Worm (Caenorhabditis elegans) whole organism, young adult: ENCODE measurements around the gene H10E21.5.

Experiments used
- B0261.1 ChIP-seq: sonication (generic microtip); optimal IDR thresholded peaks from 2 replicates; lab custom pipeline; 2016; ENCODE audit warnings: mild to moderate bottlenecking, missing genetic modification characterization, moderate library complexity, missing compliant biosample characterization
- D2030.7 ChIP-seq: fragments of 200-800 bp; sonication (Bioruptor generic); IDR thresholded peaks from 2 replicates; pipeline ENCODE4 v1.3.6; 2022; ENCODE audit warnings: missing genetic modification reagents, missing genetic modification characterization, missing compliant biosample characterization
- F23B12.7 ChIP-seq: sonication (generic microtip); optimal IDR thresholded peaks from 2 replicates; lab custom pipeline; 2017; ENCODE audit warnings: missing genetic modification characterization, mild to moderate bottlenecking, missing compliant biosample characterization, antibody characterized with exemption, moderate library complexity; ENCODE audit not compliant: insufficient read depth
- F55B11.4 ChIP-seq: sonication (generic microtip); optimal IDR thresholded peaks from 2 replicates; lab custom pipeline; 2016; ENCODE audit warnings: missing compliant biosample characterization, missing genetic modification characterization, borderline replicate concordance; ENCODE audit not compliant: insufficient read depth
- F57A8.1 ChIP-seq: fragments of 200-800 bp; sonication (Bioruptor generic); optimal IDR thresholded peaks from 2 replicates; lab custom pipeline; 2018; ENCODE audit warnings: mild to moderate bottlenecking, missing genetic modification characterization, moderate library complexity, missing compliant biosample characterization
- T26A5.8 ChIP-seq: sonication (generic microtip); optimal IDR thresholded peaks from 2 replicates; lab custom pipeline; 2016; ENCODE audit warnings: missing genetic modification characterization, missing compliant biosample characterization
- Y53F4B.3 ChIP-seq: fragments of 200-800 bp; sonication (Bioruptor generic); IDR thresholded peaks from 2 replicates; pipeline ENCODE4 v1.3.6; 2022; ENCODE audit warnings: missing genetic modification reagents, missing genetic modification characterization, missing compliant biosample characterization
- ZK185.1 ChIP-seq: sonication (generic microtip); optimal IDR thresholded peaks from 2 replicates; lab custom pipeline; 2016; ENCODE audit warnings: mild to moderate bottlenecking, missing genetic modification characterization, missing compliant biosample characterization; ENCODE audit not compliant: poor library complexity, severe bottlenecking
- akir-1 ChIP-seq: fragments of 200-800 bp; sonication (Bioruptor generic); optimal IDR thresholded peaks from 2 replicates; lab custom pipeline; 2018; ENCODE audit warnings: mild to moderate bottlenecking, missing genetic modification characterization, moderate library complexity, missing compliant biosample characterization
- ama-1 ChIP-seq, 3 experiments: fragments of 150-350 bp in 1 of 3; sonication (generic microtip) in 2 of 3; optimal IDR thresholded peaks; 2 replicates each; lab custom pipeline; 2014 to 2018; ENCODE audit warnings: missing biosample characterization in 2 of 3, missing genetic modification characterization in 2 of 3, missing genetic modification reagents in 2 of 3
- atf-7 ChIP-seq: sonication (generic microtip); optimal IDR thresholded peaks from 2 replicates; lab custom pipeline; 2017; ENCODE audit warnings: mild to moderate bottlenecking, missing genetic modification characterization, missing compliant biosample characterization
- attf-6 ChIP-seq: fragments of 200-800 bp; sonication (Bioruptor generic); IDR thresholded peaks from 2 replicates; pipeline ENCODE4 v1.3.6; 2022; ENCODE audit warnings: missing genetic modification reagents, missing genetic modification characterization, missing compliant biosample characterization
- bed-1 ChIP-seq: fragments of 200-800 bp; sonication (Bioruptor generic); IDR thresholded peaks from 2 replicates; pipeline ENCODE4 v1.3.6; 2022; ENCODE audit warnings: missing genetic modification reagents, missing genetic modification characterization, missing compliant biosample characterization
- bed-2 ChIP-seq: fragments of 200-800 bp; sonication (Bioruptor generic); IDR thresholded peaks from 2 replicates; pipeline ENCODE4 v1.3.6; 2022; ENCODE audit warnings: missing genetic modification reagents, missing genetic modification characterization, missing compliant biosample characterization
- cebp-1 ChIP-seq, 2 experiments: fragments of 200-800 bp in 1 of 2; sonication (Bioruptor generic) in 1 of 2; sonication (generic microtip) in 1 of 2; IDR thresholded peaks in 1 of 2; optimal IDR thresholded peaks in 1 of 2; 2 replicates each; pipeline versions ENCODE4 v1.3.6 to Lab custom; 2017 to 2022; ENCODE audit warnings: missing compliant biosample characterization in 2 of 2, missing genetic modification characterization in 2 of 2, mild to moderate bottlenecking in 1 of 2, missing genetic modification reagents in 1 of 2, moderate library complexity in 1 of 2
- ceh-27 ChIP-seq: fragments of 200-800 bp; sonication (Bioruptor generic); optimal IDR thresholded peaks from 2 replicates; lab custom pipeline; 2018; ENCODE audit warnings: mild to moderate bottlenecking, missing genetic modification characterization, moderate library complexity, missing compliant biosample characterization
- ceh-91 ChIP-seq: fragments of 200-800 bp; sonication (Bioruptor generic); IDR thresholded peaks from 2 replicates; pipeline ENCODE4 v1.3.6; 2022; ENCODE audit warnings: missing genetic modification reagents, missing genetic modification characterization, missing compliant biosample characterization
- chd-7 ChIP-seq: sonication (generic microtip); optimal IDR thresholded peaks from 2 replicates; lab custom pipeline; 2016; ENCODE audit warnings: mild to moderate bottlenecking, missing genetic modification characterization, moderate library complexity, missing compliant biosample characterization
- dox-1 ChIP-seq: fragments of 200-800 bp; sonication (Bioruptor generic); IDR thresholded peaks from 2 replicates; pipeline ENCODE4 v1.3.6; 2022; ENCODE audit warnings: missing genetic modification reagents, missing genetic modification characterization, missing compliant biosample characterization
- dpff-1 ChIP-seq: sonication (generic microtip); optimal IDR thresholded peaks from 2 replicates; lab custom pipeline; 2017; ENCODE audit warnings: mild to moderate bottlenecking, missing genetic modification characterization, missing compliant biosample characterization
- dpl-1 ChIP-seq: fragments of 150-350 bp; optimal IDR thresholded peaks from 2 replicates; lab custom pipeline; 2014; ENCODE audit warnings: missing biosample characterization, missing genetic modification reagents, missing genetic modification characterization
- egl-44 ChIP-seq: fragments of 200-800 bp; sonication (Bioruptor generic); IDR thresholded peaks from 2 replicates; pipeline ENCODE4 v1.3.6; 2022; ENCODE audit warnings: missing genetic modification reagents, missing genetic modification characterization, missing compliant biosample characterization
- hmg-20 ChIP-seq: fragments of 200-800 bp; sonication (Bioruptor generic); IDR thresholded peaks from 2 replicates; pipeline ENCODE4 v1.3.6; 2022; ENCODE audit warnings: missing genetic modification reagents, missing genetic modification characterization, missing compliant biosample characterization
- hsf-1 ChIP-seq: fragments of 200-800 bp; sonication (Bioruptor generic); IDR thresholded peaks from 2 replicates; pipeline ENCODE4 v1.3.6; 2022; ENCODE audit warnings: missing genetic modification reagents, missing genetic modification characterization, missing compliant biosample characterization
- let-526 ChIP-seq: fragments of 200-800 bp; sonication (Bioruptor generic); IDR thresholded peaks from 2 replicates; pipeline ENCODE4 v1.3.6; 2022; ENCODE audit warnings: missing genetic modification reagents, missing genetic modification characterization, missing compliant biosample characterization
- lin-35 ChIP-seq, 3 experiments: fragments of 150-350 bp in 2 of 3; sonication (generic microtip) in 1 of 3; optimal IDR thresholded peaks; 2 replicates each; lab custom pipeline; 2014 to 2018; ENCODE audit warnings: missing biosample characterization in 3 of 3, missing genetic modification characterization in 3 of 3, missing genetic modification reagents in 3 of 3
- lin-40 ChIP-seq: sonication (generic microtip); optimal IDR thresholded peaks from 2 replicates; lab custom pipeline; 2016; ENCODE audit warnings: missing genetic modification characterization, mild to moderate bottlenecking, missing compliant biosample characterization, missing genotype, missing genetic modification reagents
- lin-54 ChIP-seq: fragments of 200-800 bp; sonication (Bioruptor generic); optimal IDR thresholded peaks from 2 replicates; lab custom pipeline; 2018; ENCODE audit warnings: mild to moderate bottlenecking, missing genetic modification characterization, missing compliant biosample characterization
- lsy-27 ChIP-seq: sonication (generic microtip); optimal IDR thresholded peaks from 2 replicates; lab custom pipeline; 2017; ENCODE audit warnings: missing genetic modification characterization, mild to moderate bottlenecking, missing compliant biosample characterization, antibody characterized with exemption, missing genotype, borderline replicate concordance; ENCODE audit not compliant: insufficient read depth
- nfya-2 ChIP-seq: fragments of 200-800 bp; sonication (Bioruptor generic); IDR thresholded peaks from 2 replicates; pipeline ENCODE4 v1.3.6; 2022; ENCODE audit warnings: missing genetic modification reagents, missing genetic modification characterization, missing compliant biosample characterization
- nhr-120 ChIP-seq: fragments of 200-800 bp; sonication (Bioruptor generic); IDR thresholded peaks from 2 replicates; pipeline ENCODE4 v1.3.6; 2022; ENCODE audit warnings: missing genetic modification characterization, missing compliant biosample characterization
- nhr-27 ChIP-seq: fragments of 200-800 bp; sonication (Bioruptor generic); optimal IDR thresholded peaks from 2 replicates; lab custom pipeline; 2018; ENCODE audit warnings: mild to moderate bottlenecking, missing genetic modification characterization, moderate library complexity, missing compliant biosample characterization
- repo-1 ChIP-seq: sonication (generic microtip); optimal IDR thresholded peaks from 2 replicates; lab custom pipeline; 2017; ENCODE audit warnings: mild to moderate bottlenecking, missing genetic modification characterization, missing compliant biosample characterization
- rpc-1 ChIP-seq, 2 experiments: fragments of 150-350 bp in 1 of 2; sonication (generic microtip) in 1 of 2; optimal IDR thresholded peaks; 2 replicates each; lab custom pipeline; 2014 to 2018; ENCODE audit warnings: missing biosample characterization in 1 of 2, missing genetic modification characterization in 1 of 2, missing genetic modification reagents in 1 of 2, missing genotype in 1 of 2
- sdz-38 ChIP-seq: sonication (generic microtip); optimal IDR thresholded peaks from 2 replicates; lab custom pipeline; 2016; ENCODE audit warnings: missing genotype, missing genetic modification characterization, missing compliant biosample characterization
- snpc-1.1 ChIP-seq: sonication (generic microtip); optimal IDR thresholded peaks from 2 replicates; lab custom pipeline; 2017; ENCODE audit warnings: missing genetic modification characterization, mild to moderate bottlenecking, missing compliant biosample characterization, antibody characterized with exemption, moderate library complexity, missing genotype, missing genetic modification reagents; ENCODE audit not compliant: insufficient read depth
- sptf-2 ChIP-seq: fragments of 200-800 bp; sonication (Bioruptor generic); optimal IDR thresholded peaks from 2 replicates; lab custom pipeline; 2018; ENCODE audit warnings: mild to moderate bottlenecking, missing genetic modification characterization, missing compliant biosample characterization
- tbp1 ChIP-seq: fragments of 200-800 bp; sonication (Bioruptor generic); optimal IDR thresholded peaks from 2 replicates; lab custom pipeline; 2018; ENCODE audit warnings: mild to moderate bottlenecking, missing genetic modification characterization, missing compliant biosample characterization
- tbx-9 ChIP-seq: sonication (generic microtip); optimal IDR thresholded peaks from 2 replicates; lab custom pipeline; 2016; ENCODE audit warnings: borderline replicate concordance, missing genetic modification characterization, inconsistent platforms, missing compliant biosample characterization
- tlf-1 ChIP-seq: fragments of 200-800 bp; sonication (Bioruptor generic); optimal IDR thresholded peaks from 2 replicates; lab custom pipeline; 2018; ENCODE audit warnings: mild to moderate bottlenecking, missing genetic modification characterization, missing compliant biosample characterization
- unc-130 ChIP-seq: sonication (generic microtip); optimal IDR thresholded peaks from 2 replicates; lab custom pipeline; 2016; ENCODE audit warnings: missing genetic modification reagents, missing genetic modification characterization, missing compliant biosample characterization
- unc-62 ChIP-seq: fragments of 150-350 bp; optimal IDR thresholded peaks from 2 replicates; lab custom pipeline; 2014; ENCODE audit warnings: missing biosample characterization, missing genetic modification reagents, missing genetic modification characterization
- xnd-1 ChIP-seq: sonication (generic microtip); optimal IDR thresholded peaks from 2 replicates; lab custom pipeline; 2016; ENCODE audit warnings: missing genotype, missing genetic modification reagents, missing genetic modification characterization, missing compliant biosample characterization
- ztf-22 ChIP-seq: fragments of 200-800 bp; sonication (Bioruptor generic); optimal IDR thresholded peaks from 2 replicates; lab custom pipeline; 2018; ENCODE audit warnings: mild to moderate bottlenecking, missing genetic modification characterization, moderate library complexity, missing compliant biosample characterization
- ztf-25 ChIP-seq: fragments of 200-800 bp; sonication (Bioruptor generic); IDR thresholded peaks from 2 replicates; pipeline ENCODE4 v1.3.6; 2022; ENCODE audit warnings: missing genetic modification reagents, missing genetic modification characterization, missing compliant biosample characterization
- ztf-3 ChIP-seq: fragments of 200-800 bp; sonication (Bioruptor generic); optimal IDR thresholded peaks from 2 replicates; lab custom pipeline; 2018; ENCODE audit warnings: mild to moderate bottlenecking, missing genetic modification characterization, missing compliant biosample characterization
- ztf-6 ChIP-seq: fragments of 200-800 bp; sonication (Bioruptor generic); IDR thresholded peaks from 2 replicates; pipeline ENCODE4 v1.3.6; 2022; ENCODE audit warnings: missing genetic modification reagents, missing genetic modification characterization, missing compliant biosample characterization

H10E21.5 gene

ce11 chrIII:25582-25996 lies 1.8 kb upstream of the H10E21.5 start (continued):
- TF ChIP-seq unc-130 (no peak), tlf-1 (no peak), repo-1 (tag; lab: Kevin White, UChicago) (no peak), ZK185.1 (tag; lab: Kevin White, UChicago) (no peak), ceh-91 (GFP tag; lab: Robert Waterston, UW) (no peak), bed-2 (GFP tag; lab: Robert Waterston, UW) (no peak), sptf-2 (GFP tag; lab: Kevin White, UChicago) (no peak), dox-1 (GFP tag; lab: Robert Waterston, UW) (no peak), akir-1 (no peak), ztf-22 (GFP tag; lab: Kevin White, UChicago) (no peak), xnd-1 (tag; lab: Kevin White, UChicago) (no peak), dpl-1 (GFP tag; lab: Kevin White, UChicago) (no peak), lin-35 (GFP tag; optimal IDR thresholded peaks at IDR 0.05; lab: Kevin White, UChicago) (peak in 1 of 3 experiments; percentile 42), hmg-20 (GFP tag; lab: Robert Waterston, UW) (no peak), F55B11.4 (tag; lab: Kevin White, UChicago) (no peak), nhr-120 (GFP tag; lab: Robert Waterston, UW) (no peak), rpc-1 (optimal IDR thresholded peaks at IDR 0.05; lab: Kevin White, UChicago) (no peak), rpc-1 (tag; optimal IDR thresholded peaks at IDR 0.05; lab: Kevin White, UChicago) (no peak), let-526 (GFP tag; lab: Robert Waterston, UW) (no peak), T26A5.8 (tag; lab: Kevin White, UChicago) (no peak), F23B12.7 (tag; lab: Kevin White, UChicago) (no peak), bed-1 (GFP tag; lab: Robert Waterston, UW) (no peak), egl-44 (GFP tag; lab: Robert Waterston, UW) (no peak), F57A8.1 (GFP tag; lab: Kevin White, UChicago) (no peak), lin-54 (GFP tag; lab: Kevin White, UChicago) (peak; percentile 16), ztf-3 (GFP tag; lab: Kevin White, UChicago) (no peak), ztf-6 (GFP tag; lab: Robert Waterston, UW) (no peak), sdz-38 (tag; lab: Kevin White, UChicago) (no peak), cebp-1 (GFP tag; IDR thresholded peaks at IDR 0.05; lab: Robert Waterston, UW) (no peak), cebp-1 (tag; optimal IDR thresholded peaks at IDR 0.05; lab: Kevin White, UChicago) (peak; percentile 66), attf-6 (GFP tag; lab: Robert Waterston, UW) (no peak), nhr-27 (tag; lab: Kevin White, UChicago) (no peak), nfya-2 (GFP tag; lab: Robert Waterston, UW) (no peak), hsf-1 (GFP tag; lab: Robert Waterston, UW) (no peak), ceh-27 (GFP tag; lab: Kevin White, UChicago) (peak; percentile 33), tbx-9 (tag; lab: Kevin White, UChicago) (no peak), lsy-27 (tag; lab: Kevin White, UChicago) (no peak), dpff-1 (no peak), snpc-1.1 (no peak), ama-1 (optimal IDR thresholded peaks at IDR 0.05; lab: Kevin White, UChicago) (no peak), ama-1 (GFP tag; optimal IDR thresholded peaks at IDR 0.05; lab: Kevin White, UChicago) (no peak), chd-7 (tag; lab: Kevin White, UChicago) (peak; percentile 67), ztf-25 (no peak), D2030.7 (GFP tag; lab: Robert Waterston, UW) (no peak), unc-62 (GFP tag; lab: Kevin White, UChicago) (no peak), B0261.1 (tag; lab: Kevin White, UChicago) (no peak), Y53F4B.3 (no peak), tbp1 (GFP tag; lab: Kevin White, UChicago) (no peak), lin-40 (peak; percentile 50), atf-7 (tag; lab: Kevin White, UChicago) (peak; percentile 31)
